Worm (Caenorhabditis elegans): ENCODE results near the gene spp-22.

spp-22 gene

ce11 chrX:7234074-7234453, 22.6 kb downstream of the spp-22 start:
- TF ChIP-seq W03F9.2 (tag; optimal IDR thresholded peaks at IDR 0.05) (no peak), him-1 (tag; optimal IDR thresholded peaks at IDR 0.05) (no peak), dao-5 (tag; optimal IDR thresholded peaks at IDR 0.05) (no peak)

DNA sequence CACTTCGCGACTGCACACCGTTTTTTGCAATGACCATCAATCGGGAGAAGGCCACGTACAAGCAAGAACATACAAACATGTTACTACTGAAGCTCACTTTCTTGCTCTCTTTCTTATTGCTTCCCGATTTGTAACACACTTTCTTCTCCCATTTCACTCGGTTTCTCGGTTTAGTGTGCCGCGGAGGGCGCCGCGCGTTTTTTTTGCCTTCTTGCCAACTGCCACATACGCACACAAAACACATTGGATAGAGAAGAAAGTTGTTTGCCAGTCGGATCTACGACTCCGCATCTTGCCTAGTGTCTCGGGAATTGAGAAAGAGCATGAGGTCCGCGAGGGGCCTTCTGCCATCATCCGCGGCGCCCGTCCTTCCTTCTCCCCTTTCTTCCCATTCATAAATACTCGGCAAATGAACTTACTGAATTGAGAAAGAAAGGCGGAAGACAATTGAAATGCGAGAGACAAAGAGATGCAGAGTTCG, 23.3 kb downstream of the spp-22 start:
- TF ChIP-seq W03F9.2 (tag; optimal IDR thresholded peaks at IDR 0.05) (no peak), him-1 (tag; optimal IDR thresholded peaks at IDR 0.05) (peak; percentile 81), dao-5 (tag; optimal IDR thresholded peaks at IDR 0.05) (no peak)

DNA sequence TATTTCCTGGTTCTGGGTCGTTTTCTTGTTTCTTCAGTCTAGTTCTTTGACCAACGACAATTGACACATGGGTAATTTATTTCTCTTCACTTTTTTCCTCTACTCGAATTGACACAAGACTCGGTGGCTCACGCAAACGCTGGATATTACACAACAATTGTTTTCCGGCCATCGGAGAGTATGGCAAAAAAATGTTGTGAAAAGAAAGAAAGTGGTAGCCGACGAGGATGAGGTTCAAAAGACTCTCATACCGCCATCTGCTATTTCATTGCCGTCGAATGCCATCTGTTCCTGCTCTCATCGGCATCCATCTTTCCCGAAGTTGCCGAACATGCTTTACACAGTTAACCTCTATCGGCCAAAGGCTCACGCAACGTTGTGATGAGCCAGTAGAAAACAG, 25.2 kb downstream of the spp-22 start:
- TF ChIP-seq dao-5 (tag; optimal IDR thresholded peaks at IDR 0.05) (no peak), W03F9.2 (tag; optimal IDR thresholded peaks at IDR 0.05) (no peak), him-1 (tag; optimal IDR thresholded peaks at IDR 0.05) (no peak)

DNA sequence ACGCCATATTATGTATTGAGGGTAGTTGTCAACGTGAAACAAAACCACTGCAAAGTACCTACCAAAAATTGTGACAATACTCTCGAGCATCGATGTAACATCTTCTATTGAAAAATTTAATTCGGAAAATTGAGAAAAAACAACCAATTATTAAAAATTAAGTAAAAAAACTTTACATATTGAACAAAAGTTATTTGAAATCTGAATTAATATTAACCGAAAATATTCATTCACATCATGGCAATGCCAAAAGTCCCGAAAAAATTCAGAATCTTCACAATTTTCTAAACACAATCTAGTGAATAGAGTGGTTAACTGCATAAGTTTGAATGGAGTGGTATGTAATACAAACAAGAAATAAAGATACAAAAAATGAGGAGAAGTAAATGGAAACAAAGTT, 27.1 kb downstream of the spp-22 start, which contains the start of gene F46H5.3:
F46H5.3 (minus strand) TSS at position 101 of the 400 bp plus-strand sequence.
- TF ChIP-seq W03F9.2 (tag; optimal IDR thresholded peaks at IDR 0.05), result no peak
- TF ChIP-seq dao-5 (tag; optimal IDR thresholded peaks at IDR 0.05), result no peak
- no peak for TF ChIP-seq him-1 (tag; optimal IDR thresholded peaks at IDR 0.05)

ce11 chrX:7242119-7242518, 30.6 kb downstream of the spp-22 start:
- no peak for TF ChIP-seq dao-5 (tag; optimal IDR thresholded peaks at IDR 0.05)
- TF ChIP-seq W03F9.2 (tag; optimal IDR thresholded peaks at IDR 0.05), result no peak
- no peak for TF ChIP-seq him-1 (tag; optimal IDR thresholded peaks at IDR 0.05)

ce11 chrX:7242878-7243277, 31.4 kb downstream of the spp-22 start, which contains the start of gene F46H5.7:
TSS of gene F46H5.7 (minus strand) at chrX:7242983.
- TF ChIP-seq dao-5 (tag; optimal IDR thresholded peaks at IDR 0.05) (no peak), W03F9.2 (tag; optimal IDR thresholded peaks at IDR 0.05) (no peak), him-1 (tag; optimal IDR thresholded peaks at IDR 0.05) (no peak)

ce11 chrX:7244756-7245155, 33.3 kb downstream of the spp-22 start:
- TF ChIP-seq him-1 (tag; optimal IDR thresholded peaks at IDR 0.05) (no peak), W03F9.2 (tag; optimal IDR thresholded peaks at IDR 0.05) (peak; percentile 22)

DNA sequence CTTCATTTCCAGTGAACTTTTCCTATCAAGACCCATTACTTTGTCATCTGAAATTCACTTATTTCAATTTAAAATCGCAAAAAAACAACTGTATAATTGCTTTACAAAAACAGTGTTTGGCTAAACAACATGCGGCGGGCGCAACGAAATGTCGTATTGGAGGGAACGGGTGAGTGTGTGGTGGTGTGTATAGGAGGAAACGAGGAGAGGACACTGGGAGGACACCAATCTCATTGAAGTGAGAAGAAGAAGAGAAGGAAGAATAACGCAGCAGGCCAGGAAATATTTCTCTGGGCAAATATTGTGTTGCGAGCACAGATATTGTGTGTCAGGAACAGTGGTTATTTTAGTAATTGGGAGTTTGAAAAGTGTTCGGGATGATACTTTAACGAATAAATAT, 43.1 kb downstream of the spp-22 start, which contains the start of gene F46H5.4:
F46H5.4 (minus strand) TSS at position 53 of the 400 bp plus-strand sequence.
- peak; percentile 15 for TF ChIP-seq him-1 (tag; optimal IDR thresholded peaks at IDR 0.05)
- no peak for TF ChIP-seq W03F9.2 (tag; optimal IDR thresholded peaks at IDR 0.05)

- no peak for TF ChIP-seq W03F9.2 (tag; optimal IDR thresholded peaks at IDR 0.05)
Measured at ce11 chrX:7256891-7257290, 45.4 kb downstream of the spp-22 start, which contains the start of gene F46H5.5. TSS of gene F46H5.5 (minus strand) at chrX:7256991.

DNA sequence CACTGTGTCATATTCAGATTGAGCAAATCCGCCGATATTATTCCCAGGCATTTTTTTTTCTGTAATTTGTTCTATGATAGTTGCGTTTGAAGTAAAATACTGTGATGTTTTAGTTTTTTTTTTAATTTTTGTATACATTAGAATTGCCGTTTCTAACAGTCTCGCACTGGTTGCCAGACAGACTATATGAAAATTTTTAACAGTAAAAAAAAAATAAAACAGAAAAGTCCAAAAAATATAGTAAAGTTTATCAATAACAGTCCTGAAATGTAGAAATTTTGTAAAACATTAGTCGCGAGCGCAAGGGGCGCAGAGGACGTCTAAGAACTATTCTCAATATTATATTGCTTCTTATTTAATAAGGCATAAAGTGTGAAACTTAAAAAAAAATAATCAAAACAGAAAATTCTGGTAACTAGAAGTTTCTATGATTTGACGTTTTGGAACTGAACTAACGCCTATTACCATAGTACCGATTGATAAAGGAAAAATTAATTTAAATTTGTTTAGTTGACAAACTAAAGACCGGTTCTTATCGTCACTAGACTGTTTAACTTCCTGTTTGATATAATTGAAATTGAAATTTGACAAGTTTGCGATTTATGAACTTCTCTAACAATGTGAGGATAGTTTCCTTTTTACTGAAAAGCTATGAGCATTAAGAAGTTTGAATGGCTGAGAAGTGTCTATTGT, 49.0 kb downstream of the spp-22 start, which contains the start of gene lact-1:
lact-1 (minus strand) TSS at position 51 of the 693 bp plus-strand sequence.
- TF ChIP-seq dao-5 (tag; optimal IDR thresholded peaks at IDR 0.05), result no peak
